Worm (Caenorhabditis elegans) whole organism, early embryonic: ENCODE data around the gene pcyt-1.

ENCODE experiments used
- B0310.2 ChIP-seq: sonication (generic microtip); optimal IDR thresholded peaks from 2 replicates; lab custom pipeline; 2016; ENCODE audit warnings: mild to moderate bottlenecking, missing genetic modification characterization, missing compliant biosample characterization
- F13C5.2 ChIP-seq: sonication (generic microtip); optimal IDR thresholded peaks from 2 replicates; lab custom pipeline; 2017; ENCODE audit warnings: mild to moderate bottlenecking, missing genetic modification characterization, inconsistent platforms, missing compliant biosample characterization
- ama-1 ChIP-seq: fragments of 150-350 bp; optimal IDR thresholded peaks from 2 replicates; lab custom pipeline; 2014
- ets-7 ChIP-seq: sonication (generic microtip); optimal IDR thresholded peaks from 2 replicates; lab custom pipeline; 2016; ENCODE audit warnings: missing genotype, missing genetic modification characterization, missing compliant biosample characterization
- flt-1 ChIP-seq: fragments of 200-800 bp; sonication (Bioruptor generic); IDR thresholded peaks from 2 replicates; pipeline ENCODE4 v1.3.6; 2022; ENCODE audit warnings: missing genetic modification characterization, missing compliant biosample characterization
- hmbx-1 ChIP-seq: sonication (generic microtip); optimal IDR thresholded peaks from 2 replicates; lab custom pipeline; 2016; ENCODE audit warnings: mild to moderate bottlenecking, missing genetic modification characterization, missing compliant biosample characterization
- scrt-1 ChIP-seq: fragments of 200-800 bp; sonication (Bioruptor generic); IDR thresholded peaks from 2 replicates; pipeline ENCODE4 v1.3.6; 2022; ENCODE audit warnings: missing genetic modification characterization, missing compliant biosample characterization
- sea-1 ChIP-seq: fragments of 200-800 bp; sonication (Bioruptor generic); conservative IDR thresholded peaks from 2 replicates; pipeline ENCODE4 v1.3.6; 2022; ENCODE audit warnings: missing genetic modification characterization, missing compliant biosample characterization
- tbx-11 ChIP-seq: fragments of 200-800 bp; sonication (Bioruptor generic); IDR thresholded peaks from 2 replicates; pipeline ENCODE4 v1.3.6; 2022; ENCODE audit warnings: missing genetic modification characterization, missing compliant biosample characterization
- tbx-37 ChIP-seq: fragments of 200-800 bp; sonication (Bioruptor generic); conservative IDR thresholded peaks from 2 replicates; pipeline ENCODE4 v1.3.6; 2022; ENCODE audit warnings: missing genetic modification reagents, missing genetic modification characterization, missing compliant biosample characterization
- tra-4 ChIP-seq: sonication (generic microtip); optimal IDR thresholded peaks from 2 replicates; lab custom pipeline; 2017; ENCODE audit warnings: missing genetic modification characterization, missing compliant biosample characterization

DNA sequence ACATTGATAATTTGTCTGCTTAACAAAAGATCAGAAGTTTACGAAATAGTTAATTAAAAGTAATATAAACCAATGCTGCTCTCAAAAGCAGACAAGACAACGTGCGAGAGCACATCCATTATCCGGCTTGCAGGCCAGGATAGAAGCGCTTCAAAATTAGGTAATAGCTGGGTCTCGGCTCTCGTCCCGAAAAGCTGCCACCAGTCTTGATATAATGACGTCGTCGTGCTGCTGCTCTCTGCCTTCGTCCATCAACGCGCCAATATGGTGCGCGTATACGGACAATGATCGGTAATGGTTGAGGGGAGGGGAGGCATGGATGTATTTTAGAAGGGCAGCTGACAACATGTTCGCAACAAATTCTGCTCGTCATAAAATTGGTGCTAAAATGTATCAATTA, 37.7 kb upstream of the pcyt-1 start:
- TF ChIP-seq ama-1 (lab: Kevin White, UChicago) (no peak), flt-1 (no peak), tra-4 (tag; lab: Kevin White, UChicago) (no peak), ets-7 (tag; lab: Kevin White, UChicago) (no peak), sea-1 (GFP tag; lab: Robert Waterston, UW) (no peak), scrt-1 (no peak), tbx-11 (no peak), F13C5.2 (tag; lab: Kevin White, UChicago) (no peak), tbx-37 (GFP tag; lab: Robert Waterston, UW) (no peak), B0310.2 (tag; lab: Kevin White, UChicago) (no peak), hmbx-1 (tag; lab: Kevin White, UChicago) (no peak)
